Worm (Caenorhabditis elegans): ENCODE measurements around the gene scl-9.

DNA sequence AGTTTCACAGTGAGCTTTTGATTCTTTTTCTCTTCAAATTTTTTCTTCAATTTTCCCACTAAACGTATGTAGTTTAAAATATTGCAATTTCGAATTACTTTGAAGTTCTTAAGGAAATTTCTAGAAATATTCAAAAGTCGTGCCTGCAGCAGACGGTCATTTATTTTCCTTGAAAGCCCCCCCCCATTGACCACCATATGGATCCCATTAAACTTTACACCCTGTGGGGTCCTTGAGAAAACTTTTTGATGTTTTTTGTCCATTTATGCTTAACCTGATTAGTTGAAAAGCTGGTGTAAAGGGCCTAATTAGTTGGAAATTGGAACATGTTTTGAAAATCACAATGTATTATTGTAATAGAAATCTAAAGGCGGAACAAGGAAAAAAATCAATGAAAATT is 37.4 kb upstream of the scl-9 start:
- TF ChIP-seq tbx-2 (tag; optimal IDR thresholded peaks at IDR 0.05) = no peak
- no peak for TF ChIP-seq ceh-82 (tag; optimal IDR thresholded peaks at IDR 0.05)
- TF ChIP-seq nhr-237 (tag; optimal IDR thresholded peaks at IDR 0.05) = no peak
- no peak for TF ChIP-seq nhr-28 (tag; optimal IDR thresholded peaks at IDR 0.05)

All from whole organism, L1 larva.